Worm (Caenorhabditis elegans) whole organism, late embryonic: Measurements from ENCODE around the gene clec-125.

Experiments
- ceh-22 ChIP-seq: sonication (generic microtip); optimal IDR thresholded peaks from 2 replicates; lab custom pipeline; 2017; ENCODE audit warnings: missing biosample characterization, missing genetic modification characterization
- fkh-6 ChIP-seq: sonication (generic microtip); optimal IDR thresholded peaks from 2 replicates; lab custom pipeline; 2016; ENCODE audit warnings: missing genetic modification characterization, missing compliant biosample characterization
- hlh-15 ChIP-seq: sonication (generic microtip); optimal IDR thresholded peaks from 2 replicates; lab custom pipeline; 2016; ENCODE audit warnings: missing genetic modification characterization, missing compliant biosample characterization
- pros-1 ChIP-seq: fragments of 150-350 bp; optimal IDR thresholded peaks from 2 replicates; lab custom pipeline; 2014; ENCODE audit warnings: missing biosample characterization, missing genetic modification reagents, missing genetic modification characterization
- ref-2 ChIP-seq: sonication (generic microtip); optimal IDR thresholded peaks from 2 replicates; lab custom pipeline; 2016; ENCODE audit warnings: missing genetic modification characterization, missing compliant biosample characterization
- unc-55 ChIP-seq: sonication (generic microtip); optimal IDR thresholded peaks from 2 replicates; lab custom pipeline; 2017; ENCODE audit warnings: missing biosample characterization, missing genetic modification reagents, missing genetic modification characterization
- ztf-16 ChIP-seq: sonication (generic microtip); optimal IDR thresholded peaks from 2 replicates; lab custom pipeline; 2017; ENCODE audit warnings: missing genetic modification characterization, missing compliant biosample characterization

ce11 chrII:3540151-3540550 is 24.3 kb downstream of the clec-125 start:
- TF ChIP-seq ztf-16 (tag; lab: Kevin White, UChicago) (no peak), ceh-22 (tag; lab: Kevin White, UChicago) (no peak), hlh-15 (tag; lab: Kevin White, UChicago) (no peak), pros-1 (no peak), ref-2 (tag; lab: Kevin White, UChicago) (no peak), unc-55 (GFP tag; lab: Kevin White, UChicago) (no peak), fkh-6 (no peak)
